Fruit fly (Drosophila melanogaster): ENCODE data around the gene CG5078.
A peak's percentile ranks its signal among the peaks of the same experiment; 100 is the strongest.

The CG5078 gene

dm6 chr3L:20540975-20541951, 35.4 kb downstream of the CG5078 start (continued):
- TF ChIP-seq CG34376 (GFP tag; optimal IDR thresholded peaks at IDR 0.05) (no peak), Vsx1 (GFP tag; optimal IDR thresholded peaks at IDR 0.05) (no peak), cato (GFP tag; optimal IDR thresholded peaks at IDR 0.05; ENCODE audit: borderline replicate concordance) (no peak), CoRest (tag; optimal IDR thresholded peaks at IDR 0.05) (no peak), CG8290 (GFP tag; optimal IDR thresholded peaks at IDR 0.05) (no peak), CG8290 (tag; optimal IDR thresholded peaks at IDR 0.05) (peak in 1 of 2 experiments; percentile 55), CG3838 (GFP tag; optimal IDR thresholded peaks at IDR 0.05) (no peak), Oli (tag; optimal IDR thresholded peaks at IDR 0.05) (no peak), bsh (GFP tag; optimal IDR thresholded peaks at IDR 0.05) (no peak), CG1529 (GFP tag; optimal IDR thresholded peaks at IDR 0.05) (no peak), CG14014 (GFP tag; IDR thresholded peaks at IDR 0.05) (no peak), sna (GFP tag; IDR thresholded peaks at IDR 0.05; ENCODE audit: partially characterized antibody) (0 out of 2 replicates have a peak, but pooled peaks have one; percentile 15), CG12659 (GFP tag; optimal IDR thresholded peaks at IDR 0.05) (no peak), unpg (GFP tag; optimal IDR thresholded peaks at IDR 0.05) (no peak), CG15269 (tag; optimal IDR thresholded peaks at IDR 0.05) (no peak), Chrac-16 (GFP tag; optimal IDR thresholded peaks at IDR 0.05) (no peak), emc (GFP tag; optimal IDR thresholded peaks at IDR 0.05) (no peak), nmo (GFP tag; optimal IDR thresholded peaks at IDR 0.05) (no peak), CG2116 (GFP tag; optimal IDR thresholded peaks at IDR 0.05) (no peak), Jarid2 (GFP tag; optimal IDR thresholded peaks at IDR 0.05) (no peak), stwl (tag; optimal IDR thresholded peaks at IDR 0.05) (peak; percentile 83), MBD-R2 (GFP tag; IDR thresholded peaks at IDR 0.05) (0 out of 2 replicates have a peak, but pooled peaks have one; percentile 2), CG10267 (tag; optimal IDR thresholded peaks at IDR 0.05) (no peak), eve (GFP tag; optimal IDR thresholded peaks at IDR 0.05) (no peak), CG31441 (GFP tag; IDR thresholded peaks at IDR 0.05) (0 out of 2 replicates have a peak, but pooled peaks have one; percentile 26), CG1603 (tag; optimal IDR thresholded peaks at IDR 0.05) (peak; percentile 45), Nf-YB (GFP tag; optimal IDR thresholded peaks at IDR 0.05) (no peak), Doc3 (GFP tag; IDR thresholded peaks at IDR 0.05; ENCODE audit: partially characterized antibody) (peak; percentile 57; the same call in 1 of the 3 replicates), p53 (GFP tag; optimal IDR thresholded peaks at IDR 0.05) (no peak), bcd (GFP tag; optimal IDR thresholded peaks at IDR 0.05) (no peak), CG6683 (GFP tag; optimal IDR thresholded peaks at IDR 0.05) (no peak), tna (GFP tag; IDR thresholded peaks at IDR 0.05; ENCODE audit: partially characterized antibody) (no peak), CG15479 (GFP tag; optimal IDR thresholded peaks at IDR 0.05) (no peak), Scr (GFP tag; IDR thresholded peaks at IDR 0.05; ENCODE audit: partially characterized antibody) (peak; percentile 43; the same call in 1 of the 2 replicates), Myb (GFP tag; optimal IDR thresholded peaks at IDR 0.05) (peak; percentile 59), CG3995 (GFP tag; optimal IDR thresholded peaks at IDR 0.05) (peak; percentile 96), odd (GFP tag; optimal IDR thresholded peaks at IDR 0.05) (no peak), CG6272 (GFP tag; IDR thresholded peaks at IDR 0.05) (no peak), gro (GFP tag; optimal IDR thresholded peaks at IDR 0.05) (peak; percentile 25), scrt (GFP tag; optimal IDR thresholded peaks at IDR 0.05) (no peak), CG43689 (GFP tag; IDR thresholded peaks at IDR 0.05) (no peak), ewg (GFP tag; optimal IDR thresholded peaks at IDR 0.05) (peak; percentile 81), CG6813 (GFP tag; optimal IDR thresholded peaks at IDR 0.05) (no peak), crc (GFP tag; optimal IDR thresholded peaks at IDR 0.05) (no peak), Poxn (GFP tag; IDR thresholded peaks at IDR 0.05) (no peak), chm (GFP tag; IDR thresholded peaks at IDR 0.05) (no peak), CG4617 (GFP tag; optimal IDR thresholded peaks at IDR 0.05; ENCODE audit: borderline replicate concordance) (no peak)
